Worm (Caenorhabditis elegans): ENCODE measurements around the gene F31D5.1.

- TF ChIP-seq egrh-3 (GFP tag; IDR thresholded peaks at IDR 0.05) (no peak), snpc-4 (GFP tag; optimal IDR thresholded peaks at IDR 0.05) (no peak), snpc-4 (tag; optimal IDR thresholded peaks at IDR 0.05) (no peak), K11D2.4 (GFP tag; IDR thresholded peaks at IDR 0.05) (no peak), unc-130 (GFP tag; optimal IDR thresholded peaks at IDR 0.05) (no peak), nfya-2 (GFP tag; IDR thresholded peaks at IDR 0.05) (no peak)
Observed at ce11 chrII:4244959-4245358, 25.8 kb downstream of the F31D5.1 start.

Measured in whole organism, young adult.